Fruit fly (Drosophila melanogaster): ENCODE measurements around the gene Fkbp59.

- TF ChIP-seq rgr (GFP tag; optimal IDR thresholded peaks at IDR 0.05) (peak; percentile 0), N (GFP tag; optimal IDR thresholded peaks at IDR 0.05) (no peak), Hr83 (GFP tag; optimal IDR thresholded peaks at IDR 0.05; ENCODE audit: poor library complexity, severe bottlenecking) (no peak), lola (GFP tag; optimal IDR thresholded peaks at IDR 0.05) (no peak), dsf (GFP tag; optimal IDR thresholded peaks at IDR 0.05; ENCODE audit: borderline replicate concordance) (no peak), Abd-B (GFP tag; optimal IDR thresholded peaks at IDR 0.05) (no peak), brk (GFP tag; optimal IDR thresholded peaks at IDR 0.05) (no peak), Dfd (GFP tag; optimal IDR thresholded peaks at IDR 0.05) (no peak), usp (GFP tag; optimal IDR thresholded peaks at IDR 0.05) (no peak), Hnf4 (GFP tag; optimal IDR thresholded peaks at IDR 0.05) (no peak), tai (GFP tag; optimal IDR thresholded peaks at IDR 0.05) (no peak), Dif (GFP tag; optimal IDR thresholded peaks at IDR 0.05; ENCODE audit: partially characterized antibody) (no peak), psq (GFP tag; optimal IDR thresholded peaks at IDR 0.05) (no peak)
Measured at dm6 chr2L:9893183-9893582, 5.4 kb downstream of the Fkbp59 start, which contains the start of gene mtDNA-helicase.

Measured in whole organism, wandering third instar larva.